Fruit fly (Drosophila melanogaster) whole organism, embryonic: ENCODE results near the gene Ptp4E.

ENCODE experiments used
- Asciz ChIP-seq: fragments of 200-800 bp; sonication (Bioruptor generic); optimal IDR thresholded peaks from 2 replicates; lab custom pipeline; 2017; ENCODE audit warnings: missing biosample characterization, mild to moderate bottlenecking, missing genetic modification characterization, missing genetic modification reagents
- Atf-2 ChIP-seq: fragments of 200-800 bp; sonication (Bioruptor generic); optimal IDR thresholded peaks from 2 replicates; lab custom pipeline; 2016; ENCODE audit warnings: missing biosample characterization, missing genetic modification characterization
- CG10462 ChIP-seq: fragments of 200-800 bp; sonication (Bioruptor generic); optimal IDR thresholded peaks from 2 replicates; lab custom pipeline; 2016; ENCODE audit warnings: missing biosample characterization, missing genetic modification characterization
- CG10543 ChIP-seq: fragments of 200-800 bp; sonication (Bioruptor generic); optimal IDR thresholded peaks from 3 replicates; lab custom pipeline; 2017; ENCODE audit warnings: missing biosample characterization, mild to moderate bottlenecking, missing genetic modification characterization, moderate library complexity
- CG11085 ChIP-seq: fragments of 200-800 bp; sonication (Bioruptor generic); IDR thresholded peaks from 2 replicates; pipeline ENCODE4 v1.3.6; 2022; ENCODE audit warnings: missing biosample characterization, missing genetic modification characterization
- CG11560 ChIP-seq: fragments of 200-800 bp; sonication (Bioruptor generic); IDR thresholded peaks from 3 replicates; pipeline ENCODE4 v1.3.6; 2022; ENCODE audit warnings: missing biosample characterization, missing genetic modification characterization
- CG15011 ChIP-seq: fragments of 200-800 bp; sonication (Bioruptor generic); optimal IDR thresholded peaks from 3 replicates; lab custom pipeline; 2018; ENCODE audit warnings: missing biosample characterization, mild to moderate bottlenecking, missing genetic modification characterization
- CG15514 ChIP-seq: fragments of 200-800 bp; sonication (Bioruptor generic); optimal IDR thresholded peaks from 3 replicates; lab custom pipeline; 2017; ENCODE audit warnings: missing biosample characterization, missing genetic modification characterization, mild to moderate bottlenecking, moderate library complexity, missing genetic modification reagents
- CG1792 ChIP-seq: fragments of 200-800 bp; sonication (Bioruptor generic); optimal IDR thresholded peaks from 2 replicates; lab custom pipeline; 2016; ENCODE audit warnings: missing biosample characterization, missing genetic modification characterization
- CG2120 ChIP-seq: fragments of 200-800 bp; sonication (Bioruptor generic); optimal IDR thresholded peaks from 3 replicates; lab custom pipeline; 2016; ENCODE audit warnings: missing biosample characterization, missing genetic modification characterization
- CG2712 ChIP-seq: fragments of 200-800 bp; optimal IDR thresholded peaks from 3 replicates; lab custom pipeline; 2019; ENCODE audit warnings: missing biosample characterization, mild to moderate bottlenecking, missing genetic modification characterization, moderate library complexity
- CG31365 ChIP-seq: fragments of 200-800 bp; sonication (Bioruptor generic); optimal IDR thresholded peaks from 2 replicates; lab custom pipeline; 2018; ENCODE audit warnings: missing biosample characterization, mild to moderate bottlenecking, missing genetic modification characterization
- CG31441 ChIP-seq: fragments of 200-800 bp; sonication (Bioruptor generic); IDR thresholded peaks from 2 replicates; pipeline ENCODE4 v1.3.6; 2022; ENCODE audit warnings: missing biosample characterization, missing genetic modification characterization
- CG34376 ChIP-seq: fragments of 200-800 bp; sonication (Bioruptor generic); optimal IDR thresholded peaks from 2 replicates; lab custom pipeline; 2018; ENCODE audit warnings: missing biosample characterization, mild to moderate bottlenecking, missing genetic modification characterization
- CG4404 ChIP-seq: fragments of 200-800 bp; sonication (Bioruptor generic); IDR thresholded peaks from 2 replicates; pipeline ENCODE4 v1.3.6; 2022; ENCODE audit warnings: missing biosample characterization, missing genetic modification characterization
- CG5953 ChIP-seq: fragments of 200-800 bp; sonication (Bioruptor generic); IDR thresholded peaks from 2 replicates; pipeline ENCODE4 v1.3.6; 2022; ENCODE audit warnings: missing biosample characterization, missing genetic modification characterization
- CG6175 ChIP-seq: fragments of 200-800 bp; sonication (Bioruptor generic); IDR thresholded peaks from 3 replicates; pipeline ENCODE4 v1.3.6; 2022; ENCODE audit warnings: missing biosample characterization, missing genetic modification characterization
- CG7786 ChIP-seq: fragments of 200-800 bp; sonication (Bioruptor generic); optimal IDR thresholded peaks from 2 replicates; lab custom pipeline; 2016; ENCODE audit warnings: missing biosample characterization, missing genetic modification characterization
- CG8290 ChIP-seq, 3 experiments: fragments of 200-800 bp; sonication (Bioruptor generic); optimal IDR thresholded peaks; 2 replicates each; lab custom pipeline; 2016 to 2019; ENCODE audit warnings: missing biosample characterization in 3 of 3, missing genetic modification characterization in 3 of 3, mild to moderate bottlenecking in 2 of 3, moderate library complexity in 1 of 3
- CG9215 ChIP-seq: fragments of 200-800 bp; sonication (Bioruptor generic); IDR thresholded peaks from 2 replicates; pipeline ENCODE4 v1.3.6; 2022; ENCODE audit warnings: missing biosample characterization, missing genetic modification characterization
- CG9817 ChIP-seq: fragments of 200-800 bp; sonication (Bioruptor generic); optimal IDR thresholded peaks from 2 replicates; lab custom pipeline; 2018; ENCODE audit warnings: missing biosample characterization, mild to moderate bottlenecking, missing genetic modification characterization, moderate library complexity
- CG9932 ChIP-seq: fragments of 200-800 bp; sonication (Bioruptor generic); IDR thresholded peaks from 2 replicates; pipeline ENCODE4 v1.3.6; 2022; ENCODE audit warnings: missing biosample characterization, missing genetic modification characterization
- Doc2 ChIP-seq: fragments of 200-800 bp; sonication (Bioruptor generic); IDR thresholded peaks from 2 replicates; pipeline ENCODE4 v1.3.6; 2022; ENCODE audit warnings: missing biosample characterization, missing genetic modification characterization
- Dp ChIP-seq: fragments of 200-800 bp; sonication (Bioruptor generic); optimal IDR thresholded peaks from 2 replicates; lab custom pipeline; 2018; ENCODE audit warnings: missing biosample characterization, mild to moderate bottlenecking, missing genetic modification characterization, moderate library complexity
- ERR ChIP-seq: fragments of 200-800 bp; sonication (Bioruptor generic); optimal IDR thresholded peaks from 2 replicates; lab custom pipeline; 2016; ENCODE audit warnings: missing biosample characterization, missing genetic modification characterization
- GATAe ChIP-seq: fragments of 200-800 bp; sonication (Bioruptor generic); conservative IDR thresholded peaks from 2 replicates; pipeline ENCODE4 v1.3.6; 2022; ENCODE audit warnings: missing biosample characterization, missing genetic modification characterization
- Gug ChIP-seq: fragments of 200-800 bp; sonication (Bioruptor generic); IDR thresholded peaks from 4 replicates; pipeline ENCODE4 v1.3.6; 2022; ENCODE audit warnings: missing biosample characterization, missing genetic modification characterization
- MESR4 ChIP-seq: fragments of 200-800 bp; sonication (Bioruptor generic); optimal IDR thresholded peaks from 2 replicates; lab custom pipeline; 2018; ENCODE audit warnings: missing biosample characterization, mild to moderate bottlenecking, missing genetic modification characterization, moderate library complexity
- Opbp ChIP-seq: fragments of 200-800 bp; sonication (Bioruptor generic); IDR thresholded peaks from 3 replicates; pipeline ENCODE4 v1.3.6; 2022; ENCODE audit warnings: missing biosample characterization, missing genetic modification characterization; ENCODE audit not compliant: partially characterized antibody
- Ptx1 ChIP-seq: fragments of 200-800 bp; sonication (Bioruptor generic); IDR thresholded peaks from 2 replicates; pipeline ENCODE4 v1.3.6; 2022; ENCODE audit warnings: missing biosample characterization, missing genetic modification characterization
- Scr ChIP-seq: fragments of 200-800 bp; sonication (Bioruptor generic); IDR thresholded peaks from 2 replicates; pipeline ENCODE4 v1.3.6; 2022; ENCODE audit warnings: missing biosample characterization, missing genetic modification characterization; ENCODE audit not compliant: partially characterized antibody
- Tbp ChIP-seq: fragments of >200 bp; optimal IDR thresholded peaks from 2 replicates; lab custom pipeline; 2018; ENCODE audit warnings: missing biosample characterization, missing genetic modification characterization
- Trl ChIP-seq, 3 experiments: fragments of >200 bp in 2 of 3; fragments of 200-800 bp in 1 of 3; sonication (Bioruptor generic) in 1 of 3; optimal IDR thresholded peaks; 2 replicates in 1 of 3; 3 replicates in 2 of 3; lab custom pipeline; 2016 to 2017; ENCODE audit warnings: missing biosample characterization in 1 of 3, missing genetic modification characterization in 1 of 3
- Vsx1 ChIP-seq: fragments of 200-800 bp; sonication (Bioruptor generic); optimal IDR thresholded peaks from 2 replicates; lab custom pipeline; 2017; ENCODE audit warnings: missing biosample characterization, mild to moderate bottlenecking, missing genetic modification characterization, missing genetic modification reagents
- ara ChIP-seq: fragments of 200-800 bp; sonication (Bioruptor generic); IDR thresholded peaks from 2 replicates; pipeline ENCODE4 v1.3.6; 2022; ENCODE audit warnings: missing biosample characterization, missing genetic modification characterization
- chinmo ChIP-seq: fragments of 200-800 bp; sonication (Bioruptor generic); IDR thresholded peaks from 4 replicates; pipeline ENCODE4 v1.3.6; 2022; ENCODE audit warnings: missing biosample characterization, missing genetic modification characterization; ENCODE audit not compliant: partially characterized antibody
- dm ChIP-seq: fragments of 200-800 bp; sonication (Bioruptor generic); optimal IDR thresholded peaks from 3 replicates; lab custom pipeline; 2016; ENCODE audit warnings: missing biosample characterization, missing genetic modification characterization
- fd102C ChIP-seq: fragments of 200-800 bp; sonication (Bioruptor generic); optimal IDR thresholded peaks from 2 replicates; lab custom pipeline; 2018; ENCODE audit warnings: missing biosample characterization, mild to moderate bottlenecking, missing genetic modification characterization, moderate library complexity
- fru ChIP-seq: fragments of >200 bp; optimal IDR thresholded peaks from 2 replicates; lab custom pipeline; 2017
- gcm ChIP-seq: fragments of 200-800 bp; sonication (Bioruptor generic); optimal IDR thresholded peaks from 2 replicates; lab custom pipeline; 2019; ENCODE audit warnings: missing biosample characterization, mild to moderate bottlenecking, missing genetic modification characterization, moderate library complexity
- h ChIP-seq: fragments of >200 bp; optimal IDR thresholded peaks from 2 replicates; lab custom pipeline; 2017
- hbn ChIP-seq: fragments of 200-800 bp; sonication (Bioruptor generic); IDR thresholded peaks from 2 replicates; pipeline ENCODE4 v1.3.6; 2022; ENCODE audit warnings: missing biosample characterization, missing genetic modification characterization; ENCODE audit not compliant: partially characterized antibody
- onecut ChIP-seq: fragments of 200-800 bp; sonication (Bioruptor generic); IDR thresholded peaks from 2 replicates; pipeline ENCODE4 v1.3.6; 2022; ENCODE audit warnings: missing biosample characterization, missing genetic modification characterization
- p53 ChIP-seq: fragments of 200-800 bp; sonication (Bioruptor generic); optimal IDR thresholded peaks from 2 replicates; lab custom pipeline; 2016; ENCODE audit warnings: missing biosample characterization, missing genetic modification characterization
- pfk ChIP-seq: fragments of 200-800 bp; sonication (Bioruptor generic); optimal IDR thresholded peaks from 2 replicates; lab custom pipeline; 2018; ENCODE audit warnings: missing biosample characterization, mild to moderate bottlenecking, missing genetic modification characterization, moderate library complexity
- pnt ChIP-seq: fragments of 200-800 bp; sonication (Bioruptor generic); optimal IDR thresholded peaks from 3 replicates; lab custom pipeline; 2016; ENCODE audit warnings: missing biosample characterization, missing genetic modification characterization
- row ChIP-seq: fragments of 200-800 bp; sonication (Bioruptor generic); IDR thresholded peaks from 3 replicates; pipeline ENCODE4 v1.3.6; 2022; ENCODE audit warnings: missing biosample characterization, missing genetic modification characterization
- so ChIP-seq: fragments of 200-800 bp; sonication (Bioruptor generic); IDR thresholded peaks from 3 replicates; pipeline ENCODE4 v1.3.6; 2022; ENCODE audit warnings: missing biosample characterization, missing genetic modification characterization
- sob ChIP-seq: fragments of 200-800 bp; sonication (Bioruptor generic); IDR thresholded peaks from 2 replicates; pipeline ENCODE4 v1.3.6; 2022; ENCODE audit warnings: missing biosample characterization, missing genetic modification characterization
- trh ChIP-seq: fragments of 200-800 bp; sonication (Bioruptor generic); optimal IDR thresholded peaks from 2 replicates; lab custom pipeline; 2016; ENCODE audit warnings: missing biosample characterization, missing genetic modification characterization
- ttk ChIP-seq: fragments of 200-800 bp; sonication (Bioruptor generic); IDR thresholded peaks from 2 replicates; pipeline ENCODE4 v2.1.2; 2022; ENCODE audit warnings: missing biosample characterization, missing genetic modification characterization
- twi ChIP-seq: fragments of 200-800 bp; optimal IDR thresholded peaks from 2 replicates; lab custom pipeline; 2019; ENCODE audit warnings: missing biosample characterization, mild to moderate bottlenecking, missing genetic modification characterization, moderate library complexity

Gene Ptp4E

dm6 chrX:4938986-4939385, at the start of gene Ptp4E (continued):
- TF ChIP-seq hbn (GFP tag; lab: Robert Waterston, UW) = no peak
- TF ChIP-seq CG4404 (GFP tag; lab: Robert Waterston, UW) = no peak
- TF ChIP-seq ttk (GFP tag; lab: Robert Waterston, UW) = no peak
- no peak for TF ChIP-seq CG6175 (GFP tag; lab: Robert Waterston, UW)
- 0 out of 2 replicates have a peak, but pooled peaks have one; percentile 13 for TF ChIP-seq ara
- TF ChIP-seq CG5953 = no peak
- peak; percentile 31 for TF ChIP-seq Dp (GFP tag; lab: Kevin White, UChicago)
- TF ChIP-seq CG11085 = no peak
- no peak for TF ChIP-seq pnt
- TF ChIP-seq CG15011 = no peak
- TF ChIP-seq Opbp (GFP tag; lab: Robert Waterston, UW) = 0 out of 3 replicates have a peak, but pooled peaks have one; percentile 14
- TF ChIP-seq sob (GFP tag; lab: Robert Waterston, UW) = no peak
- TF ChIP-seq p53 (GFP tag; lab: Kevin White, UChicago) = no peak
- peak; percentile 5 for TF ChIP-seq Vsx1 (GFP tag; lab: Kevin White, UChicago)
- TF ChIP-seq GATAe (GFP tag; lab: Robert Waterston, UW) = no peak
- TF ChIP-seq CG34376 = peak; percentile 8
- peak; percentile 25 for TF ChIP-seq CG10543 (GFP tag; lab: Kevin White, UChicago)
- no peak for TF ChIP-seq Ptx1
- no peak for TF ChIP-seq ERR (GFP tag; lab: Kevin White, UChicago)
- no peak for TF ChIP-seq CG11560 (tag; lab: Robert Waterston, UW)
- TF ChIP-seq pfk = no peak
- no peak for TF ChIP-seq fru (lab: Kevin White, UChicago)
- no peak for TF ChIP-seq CG31365
- no peak for TF ChIP-seq trh (GFP tag; lab: Kevin White, UChicago)
- TF ChIP-seq CG9932 (GFP tag; lab: Robert Waterston, UW) = no peak
- no peak for TF ChIP-seq Atf-2 (GFP tag; lab: Kevin White, UChicago)
- TF ChIP-seq Asciz (GFP tag; lab: Kevin White, UChicago) = peak; percentile 16
- TF ChIP-seq row (GFP tag; lab: Robert Waterston, UW) = peak; percentile 36; the same call in 2 of the 3 replicates
- peak; percentile 18 for TF ChIP-seq CG15514
- TF ChIP-seq dm = no peak
- TF ChIP-seq h (lab: Kevin White, UChicago) = no peak
- 0 out of 4 replicates have a peak, but pooled peaks have one; percentile 20 for TF ChIP-seq chinmo (GFP tag; lab: Robert Waterston, UW)
- TF ChIP-seq CG31441 (GFP tag; lab: Robert Waterston, UW) = no peak
- no peak for TF ChIP-seq Tbp (GFP tag; lab: Kevin White, UChicago)
- TF ChIP-seq twi (tag; lab: Kevin White, UChicago) = no peak
- TF ChIP-seq CG10462 (GFP tag; lab: Kevin White, UChicago) = no peak
- no peak for TF ChIP-seq Trl (optimal IDR thresholded peaks at IDR 0.05; lab: Kevin White, UChicago)
- TF ChIP-seq Trl (GFP tag; optimal IDR thresholded peaks at IDR 0.05; lab: Kevin White, UChicago) = no peak
- TF ChIP-seq Doc2 (GFP tag; lab: Robert Waterston, UW) = no peak
- 0 out of 2 replicates have a peak, but pooled peaks have one; percentile 21 for TF ChIP-seq onecut (GFP tag; lab: Robert Waterston, UW)
- TF ChIP-seq gcm = no peak
- no peak for TF ChIP-seq fd102C (GFP tag; lab: Kevin White, UChicago)
- no peak for TF ChIP-seq CG2120 (GFP tag; lab: Kevin White, UChicago)
- no peak for TF ChIP-seq Scr
- TF ChIP-seq CG2712 = peak; percentile 12
- no peak for TF ChIP-seq CG9817 (tag; lab: Kevin White, UChicago)
- TF ChIP-seq CG9215 (GFP tag; lab: Robert Waterston, UW) = no peak
- TF ChIP-seq CG8290 (GFP tag; optimal IDR thresholded peaks at IDR 0.05; lab: Kevin White, UChicago) = no peak
- peak; percentile 2 to 13 for TF ChIP-seq CG8290 (tag; optimal IDR thresholded peaks at IDR 0.05; lab: Kevin White, UChicago)
- no peak for TF ChIP-seq CG7786
- TF ChIP-seq MESR4 (GFP tag; lab: Kevin White, UChicago) = peak; percentile 30
- no peak for TF ChIP-seq Gug (GFP tag; lab: Robert Waterston, UW)
- no peak for TF ChIP-seq so (GFP tag; lab: Robert Waterston, UW)
- TF ChIP-seq CG1792 (GFP tag; lab: Kevin White, UChicago) = no peak
